Fruit fly (Drosophila melanogaster) whole organism, pupa: ENCODE measurements around the gene Eig71Eb.

ENCODE experiments used
- CG10348 ChIP-seq: fragments of 200-800 bp; sonication (Bioruptor generic); IDR thresholded peaks from 2 replicates; pipeline ENCODE4 v1.3.6; 2022; ENCODE audit warnings: missing biosample characterization, missing genetic modification characterization
- CG15710 ChIP-seq: fragments of 200-800 bp; sonication (Bioruptor generic); optimal IDR thresholded peaks from 2 replicates; lab custom pipeline; 2018; ENCODE audit warnings: missing biosample characterization, mild to moderate bottlenecking, missing genetic modification characterization, moderate library complexity
- CG17806 ChIP-seq: fragments of 200-800 bp; sonication (Bioruptor generic); optimal IDR thresholded peaks from 2 replicates; lab custom pipeline; 2018; ENCODE audit warnings: missing biosample characterization, mild to moderate bottlenecking, missing genetic modification characterization, moderate library complexity
- CG32121 ChIP-seq: fragments of 200-800 bp; sonication (Bioruptor generic); IDR thresholded peaks from 2 replicates; pipeline ENCODE4 v1.3.6; 2022; ENCODE audit warnings: missing biosample characterization, missing genetic modification characterization
- CG8159 ChIP-seq: fragments of 200-800 bp; sonication (Bioruptor generic); optimal IDR thresholded peaks from 3 replicates; lab custom pipeline; 2018; ENCODE audit warnings: missing biosample characterization, mild to moderate bottlenecking, missing genetic modification characterization, moderate library complexity
- CG9948 ChIP-seq: fragments of 200-800 bp; sonication (Bioruptor generic); optimal IDR thresholded peaks from 2 replicates; lab custom pipeline; 2018; ENCODE audit warnings: missing biosample characterization, mild to moderate bottlenecking, missing genetic modification characterization, moderate library complexity
- EcR ChIP-seq: fragments of 200-800 bp; sonication (Bioruptor generic); optimal IDR thresholded peaks from 3 replicates; lab custom pipeline; 2019; ENCODE audit warnings: missing biosample characterization, missing genetic modification characterization, mild to moderate bottlenecking, moderate library complexity, missing genetic modification reagents
- Ets98B ChIP-seq: fragments of 200-800 bp; sonication (Bioruptor generic); IDR thresholded peaks from 2 replicates; pipeline ENCODE4 v1.3.6; 2022; ENCODE audit warnings: missing biosample characterization, missing genetic modification characterization
- rn ChIP-seq: fragments of 200-800 bp; sonication (Bioruptor generic); IDR thresholded peaks from 2 replicates; pipeline ENCODE4 v1.3.6; 2022; ENCODE audit warnings: missing biosample characterization, missing genetic modification characterization

dm6 chr3L:15650552-15650951 is 816 bp downstream of the Eig71Eb start, which contains the start of gene CG43084:
- no peak for TF ChIP-seq CG10348 (GFP tag; lab: Robert Waterston, UW)
- TF ChIP-seq CG8159 (tag; lab: Kevin White, UChicago), result no peak
- TF ChIP-seq CG17806 (tag; lab: Kevin White, UChicago), result no peak
- TF ChIP-seq rn (GFP tag; lab: Robert Waterston, UW), result no peak
- no peak for TF ChIP-seq CG9948 (tag; lab: Kevin White, UChicago)
- no peak for TF ChIP-seq CG15710 (tag; lab: Kevin White, UChicago)
- no peak for TF ChIP-seq CG32121 (GFP tag; lab: Robert Waterston, UW)
- no peak for TF ChIP-seq Ets98B (GFP tag; lab: Robert Waterston, UW)
- TF ChIP-seq EcR, result no peak
